Worm (Caenorhabditis elegans): Measurements from ENCODE around the gene T23B5.3.

Gene T23B5.3

DNA sequence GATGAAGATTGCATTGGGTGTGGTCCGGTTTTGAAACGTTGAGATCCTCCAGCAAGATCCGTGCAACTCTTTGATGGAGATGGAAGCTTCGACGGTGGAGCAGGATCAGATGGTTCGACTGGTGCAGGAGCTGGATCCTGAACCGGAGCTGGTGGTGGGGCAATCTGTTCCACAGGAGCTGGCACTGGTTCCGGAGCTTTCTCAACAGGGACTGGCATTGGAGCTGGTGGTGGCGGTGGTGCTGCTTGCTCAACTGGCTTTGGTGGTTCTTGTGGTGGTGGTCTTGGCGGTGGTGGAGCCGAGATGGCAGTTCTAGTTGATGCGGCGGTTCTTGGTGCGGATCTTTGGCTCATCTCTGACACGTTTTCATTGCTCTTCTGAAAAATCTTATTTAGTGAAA is 55.2 kb downstream of the T23B5.3 start:
- TF ChIP-seq aly-1 (tag; optimal IDR thresholded peaks at IDR 0.05) (no peak), pes-1 (GFP tag; IDR thresholded peaks at IDR 0.05) (no peak), ets-7 (tag; optimal IDR thresholded peaks at IDR 0.05) (no peak), hnd-1 (tag; optimal IDR thresholded peaks at IDR 0.05) (no peak), sea-1 (GFP tag; conservative IDR thresholded peaks at IDR 0.05) (no peak), tbx-37 (GFP tag; conservative IDR thresholded peaks at IDR 0.05) (no peak), tbx-11 (GFP tag; IDR thresholded peaks at IDR 0.05) (no peak), ceh-13 (GFP tag; optimal IDR thresholded peaks at IDR 0.05) (no peak), flt-1 (GFP tag; IDR thresholded peaks at IDR 0.05) (no peak), hmbx-1 (tag; optimal IDR thresholded peaks at IDR 0.05) (no peak), ama-1 (optimal IDR thresholded peaks at IDR 0.05) (no peak), hmg-4 (GFP tag; optimal IDR thresholded peaks at IDR 0.05) (no peak), ceh-36 (tag; optimal IDR thresholded peaks at IDR 0.05) (no peak), B0310.2 (tag; optimal IDR thresholded peaks at IDR 0.05) (no peak), F13C5.2 (tag; optimal IDR thresholded peaks at IDR 0.05) (no peak), tra-4 (tag; optimal IDR thresholded peaks at IDR 0.05) (no peak)

DNA sequence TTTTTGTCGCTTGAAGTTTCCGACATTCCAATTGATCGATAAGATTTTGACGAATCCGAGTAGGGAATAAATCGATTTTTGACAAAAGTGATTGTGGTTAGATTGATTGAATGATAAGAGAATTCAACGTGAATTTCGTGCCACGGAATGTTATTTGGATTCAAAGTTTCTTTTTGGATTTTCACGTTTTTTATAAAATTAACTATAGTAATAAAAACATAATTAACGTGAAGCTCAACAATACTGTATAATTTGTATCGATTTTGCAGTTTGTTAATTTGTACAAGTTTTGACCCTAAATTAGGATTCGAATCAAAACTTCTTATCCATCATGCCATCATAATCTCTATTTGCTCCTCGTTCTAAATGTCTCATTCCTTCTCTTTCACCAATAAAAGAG is 56.2 kb downstream of the T23B5.3 start, which contains the start of gene C36H8.1:
Gene C36H8.1 (minus strand): TSS at position 101 of the 400 bp plus-strand sequence.
- no peak for TF ChIP-seq ama-1 (optimal IDR thresholded peaks at IDR 0.05)
- no peak for TF ChIP-seq hmg-4 (GFP tag; optimal IDR thresholded peaks at IDR 0.05)

DNA sequence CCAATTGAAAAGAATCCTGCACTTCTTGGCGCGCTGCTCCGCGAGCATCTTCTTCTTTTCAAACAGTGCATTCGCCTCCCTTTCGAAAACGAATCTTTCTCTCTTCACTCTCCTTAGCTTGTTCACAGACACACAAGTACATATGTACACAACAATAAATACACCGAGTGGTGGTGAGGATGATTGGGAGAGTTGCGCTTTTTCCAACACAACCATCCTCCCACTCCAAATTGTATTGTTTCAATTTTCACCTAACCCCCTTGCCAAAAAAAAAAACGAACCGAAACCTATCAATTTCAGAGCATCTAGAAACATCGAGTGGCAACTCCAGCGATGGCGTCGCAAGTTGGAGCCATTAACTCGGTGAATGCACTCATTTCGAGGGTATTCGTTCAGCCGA is 57.8 kb downstream of the T23B5.3 start, which contains the start of gene inx-6:
Gene inx-6 (plus strand): TSS at position 301 of the 400 bp plus-strand sequence.
- TF ChIP-seq scrt-1 (GFP tag; IDR thresholded peaks at IDR 0.05), result no peak
- no peak for TF ChIP-seq aly-1 (tag; optimal IDR thresholded peaks at IDR 0.05)
- TF ChIP-seq tbx-37 (GFP tag; conservative IDR thresholded peaks at IDR 0.05), result no peak
- TF ChIP-seq sea-1 (GFP tag; conservative IDR thresholded peaks at IDR 0.05), result no peak
- no peak for TF ChIP-seq ama-1 (optimal IDR thresholded peaks at IDR 0.05)
- no peak for TF ChIP-seq hnd-1 (tag; optimal IDR thresholded peaks at IDR 0.05)
- no peak for TF ChIP-seq B0310.2 (tag; optimal IDR thresholded peaks at IDR 0.05)
- no peak for TF ChIP-seq hmbx-1 (tag; optimal IDR thresholded peaks at IDR 0.05)
- no peak for TF ChIP-seq hmg-4 (GFP tag; optimal IDR thresholded peaks at IDR 0.05)
- TF ChIP-seq pes-1 (GFP tag; IDR thresholded peaks at IDR 0.05), result no peak
- no peak for TF ChIP-seq ets-7 (tag; optimal IDR thresholded peaks at IDR 0.05)
- TF ChIP-seq F13C5.2 (tag; optimal IDR thresholded peaks at IDR 0.05), result no peak
- TF ChIP-seq flt-1 (GFP tag; IDR thresholded peaks at IDR 0.05), result no peak
- TF ChIP-seq tra-4 (tag; optimal IDR thresholded peaks at IDR 0.05), result no peak
- no peak for TF ChIP-seq ceh-36 (tag; optimal IDR thresholded peaks at IDR 0.05)
- TF ChIP-seq ceh-13 (GFP tag; optimal IDR thresholded peaks at IDR 0.05), result no peak
- TF ChIP-seq tbx-11 (GFP tag; IDR thresholded peaks at IDR 0.05), result no peak

DNA sequence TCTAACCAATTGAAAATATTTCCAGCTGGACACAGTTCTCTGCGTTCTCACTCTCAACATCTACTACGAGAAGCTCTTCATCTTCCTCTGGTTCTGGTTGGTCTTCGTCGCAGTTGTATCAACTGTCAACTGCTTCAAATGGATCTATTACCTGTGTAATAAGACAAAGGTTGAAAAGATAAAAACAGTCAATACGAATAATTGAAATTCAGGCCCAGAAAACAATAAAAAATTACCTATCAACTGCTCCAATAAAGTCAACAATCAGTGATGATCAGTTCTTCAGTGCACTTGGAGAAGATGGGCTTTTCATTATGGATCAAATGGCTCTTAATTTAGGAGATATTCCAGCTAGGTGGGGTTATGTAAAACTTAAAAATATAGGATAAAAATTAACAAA is 60.3 kb downstream of the T23B5.3 start:
- TF ChIP-seq ceh-13 (GFP tag; optimal IDR thresholded peaks at IDR 0.05), result no peak
- TF ChIP-seq ama-1 (optimal IDR thresholded peaks at IDR 0.05), result no peak
- TF ChIP-seq tbx-11 (GFP tag; IDR thresholded peaks at IDR 0.05), result no peak
- TF ChIP-seq scrt-1 (GFP tag; IDR thresholded peaks at IDR 0.05), result no peak
- TF ChIP-seq B0310.2 (tag; optimal IDR thresholded peaks at IDR 0.05), result no peak
- TF ChIP-seq pes-1 (GFP tag; IDR thresholded peaks at IDR 0.05), result no peak
- no peak for TF ChIP-seq hnd-1 (tag; optimal IDR thresholded peaks at IDR 0.05)
- TF ChIP-seq hmbx-1 (tag; optimal IDR thresholded peaks at IDR 0.05), result no peak
- no peak for TF ChIP-seq tbx-37 (GFP tag; conservative IDR thresholded peaks at IDR 0.05)
- TF ChIP-seq ets-7 (tag; optimal IDR thresholded peaks at IDR 0.05), result no peak
- no peak for TF ChIP-seq F13C5.2 (tag; optimal IDR thresholded peaks at IDR 0.05)
- no peak for TF ChIP-seq flt-1 (GFP tag; IDR thresholded peaks at IDR 0.05)
- no peak for TF ChIP-seq ceh-36 (tag; optimal IDR thresholded peaks at IDR 0.05)
- no peak for TF ChIP-seq hmg-4 (GFP tag; optimal IDR thresholded peaks at IDR 0.05)
- TF ChIP-seq aly-1 (tag; optimal IDR thresholded peaks at IDR 0.05), result no peak
- no peak for TF ChIP-seq tra-4 (tag; optimal IDR thresholded peaks at IDR 0.05)
- TF ChIP-seq sea-1 (GFP tag; conservative IDR thresholded peaks at IDR 0.05), result no peak
